Worm (Caenorhabditis elegans) whole organism, L3 larva: Measurements from ENCODE around the gene try-8.
A peak's percentile ranks its signal among the peaks of the same experiment; 100 is the strongest.

Experiments used
- ceh-82 ChIP-seq: fragments of 150-350 bp; optimal IDR thresholded peaks from 2 replicates; lab custom pipeline; 2014; ENCODE audit warnings: missing biosample characterization, missing genetic modification characterization
- elt-1 ChIP-seq: fragments of 150-350 bp; optimal IDR thresholded peaks from 2 replicates; lab custom pipeline; 2014; ENCODE audit warnings: missing biosample characterization, missing genetic modification characterization
- fos-1 ChIP-seq: fragments of 150-350 bp; optimal IDR thresholded peaks from 2 replicates; lab custom pipeline; 2014; ENCODE audit warnings: missing biosample characterization, missing genetic modification characterization
- nfya-1 ChIP-seq: sonication (generic microtip); optimal IDR thresholded peaks from 2 replicates; lab custom pipeline; 2017; ENCODE audit warnings: missing genetic modification characterization, mild to moderate bottlenecking, missing compliant biosample characterization, antibody characterized with exemption, moderate library complexity; ENCODE audit not compliant: insufficient read depth
- nhr-12 ChIP-seq: fragments of 150-350 bp; optimal IDR thresholded peaks from 2 replicates; lab custom pipeline; 2014; ENCODE audit warnings: missing biosample characterization, missing genetic modification characterization
- nhr-28 ChIP-seq: fragments of 150-350 bp; optimal IDR thresholded peaks from 2 replicates; lab custom pipeline; 2014; ENCODE audit warnings: missing biosample characterization, missing genetic modification characterization
- unc-39 ChIP-seq: sonication (generic microtip); optimal IDR thresholded peaks from 4 replicates; lab custom pipeline; 2017; ENCODE audit warnings: missing biosample characterization, missing genetic modification characterization
- unc-62 ChIP-seq: fragments of 150-350 bp; sonication (generic microtip); optimal IDR thresholded peaks from 4 replicates; lab custom pipeline; 2014; ENCODE audit warnings: missing biosample characterization, missing genetic modification reagents, missing genetic modification characterization

- TF ChIP-seq unc-62 (no peak), unc-39 (no peak), nhr-28 (tag; lab: Kevin White, UChicago) (no peak), ceh-82 (tag; lab: Kevin White, UChicago) (no peak), nhr-12 (tag; lab: Kevin White, UChicago) (no peak), fos-1 (tag; lab: Kevin White, UChicago) (no peak), elt-1 (tag; lab: Kevin White, UChicago) (no peak), nfya-1 (peak; percentile 71)
These were observed 11.4 kb upstream of the try-8 start, which contains the start of gene F25E5.1 for ce11 chrV:7465509-7465908.
